Fruit fly (Drosophila melanogaster): ENCODE measurements around the gene CG6293.

Gene CG6293

dm6 chr3R:10263972-10264536 is 47.4 kb downstream of the CG6293 start, which contains the start of gene Nuak (continued):
- no peak for TF ChIP-seq ttk (GFP tag; IDR thresholded peaks at IDR 0.05)
- peak; percentile 61 for TF ChIP-seq sima (GFP tag; optimal IDR thresholded peaks at IDR 0.05)
- TF ChIP-seq CG30020 (tag; optimal IDR thresholded peaks at IDR 0.05), result peak; percentile 64
- TF ChIP-seq wdn (GFP tag; IDR thresholded peaks at IDR 0.05), result no peak
- no peak for TF ChIP-seq Awh (GFP tag; IDR thresholded peaks at IDR 0.05)
- no peak for TF ChIP-seq eve (GFP tag; optimal IDR thresholded peaks at IDR 0.05)
- peak in 1 of 2 experiments; percentile 77 for TF ChIP-seq Dfd (GFP tag; optimal IDR thresholded peaks at IDR 0.05)
- TF ChIP-seq Hr51 (GFP tag; optimal IDR thresholded peaks at IDR 0.05), result peak; percentile 77 to 93
- TF ChIP-seq Elba2 (GFP tag; optimal IDR thresholded peaks at IDR 0.05), result peak; percentile 97
- peak; percentile 72 for TF ChIP-seq CrebB (tag; optimal IDR thresholded peaks at IDR 0.05)
- TF ChIP-seq Mes4 (GFP tag; optimal IDR thresholded peaks at IDR 0.05), result peak; percentile 86
- no peak for TF ChIP-seq chm (GFP tag; IDR thresholded peaks at IDR 0.05)
- no peak for TF ChIP-seq CG14014 (GFP tag; IDR thresholded peaks at IDR 0.05)
- peak; percentile 74 for TF ChIP-seq CG1233 (GFP tag; optimal IDR thresholded peaks at IDR 0.05)
- peak; percentile 89 for TF ChIP-seq CG8089 (GFP tag; optimal IDR thresholded peaks at IDR 0.05)
- peak; percentile 71 for TF ChIP-seq CG12104 (GFP tag; optimal IDR thresholded peaks at IDR 0.05)
- TF ChIP-seq CG3065 (GFP tag; optimal IDR thresholded peaks at IDR 0.05), result peak; percentile 70
- peak; percentile 79 for TF ChIP-seq CG7987 (GFP tag; optimal IDR thresholded peaks at IDR 0.05)
- no peak for TF ChIP-seq so (GFP tag; IDR thresholded peaks at IDR 0.05)
- peak; percentile 95 for TF ChIP-seq pum (GFP tag; optimal IDR thresholded peaks at IDR 0.05)
- peak; percentile 94 for TF ChIP-seq chn (GFP tag; optimal IDR thresholded peaks at IDR 0.05)
- TF ChIP-seq CG6765 (GFP tag; optimal IDR thresholded peaks at IDR 0.05), result peak; percentile 54
- TF ChIP-seq B-H2 (GFP tag; optimal IDR thresholded peaks at IDR 0.05), result peak; percentile 91
- TF ChIP-seq CG4404 (GFP tag; IDR thresholded peaks at IDR 0.05), result no peak
- no peak for TF ChIP-seq CG14667 (GFP tag; IDR thresholded peaks at IDR 0.05)
- no peak for TF ChIP-seq esg (GFP tag; conservative IDR thresholded peaks at IDR 0.05)
- TF ChIP-seq CG12219 (GFP tag; optimal IDR thresholded peaks at IDR 0.05), result peak; percentile 70
- peak; percentile 21 for TF ChIP-seq bigmax (GFP tag; optimal IDR thresholded peaks at IDR 0.05)
- TF ChIP-seq CG17912 (GFP tag; optimal IDR thresholded peaks at IDR 0.05), result peak; percentile 70
- TF ChIP-seq hkb (optimal IDR thresholded peaks at IDR 0.05), result peak; percentile 84
- TF ChIP-seq hkb (GFP tag; IDR thresholded peaks at IDR 0.05), result no peak
- TF ChIP-seq CG12155 (GFP tag; optimal IDR thresholded peaks at IDR 0.05), result peak; percentile 92
- TF ChIP-seq CG10543 (GFP tag; optimal IDR thresholded peaks at IDR 0.05), result peak; percentile 89
- TF ChIP-seq Antp (GFP tag; optimal IDR thresholded peaks at IDR 0.05), result peak; percentile 99
- TF ChIP-seq kni (GFP tag; optimal IDR thresholded peaks at IDR 0.05), result peak; percentile 22
- TF ChIP-seq CG8388 (GFP tag; optimal IDR thresholded peaks at IDR 0.05), result peak; percentile 69
- TF ChIP-seq CG3726 (GFP tag; IDR thresholded peaks at IDR 0.05), result no peak
- TF ChIP-seq CG10147 (GFP tag; optimal IDR thresholded peaks at IDR 0.05), result peak; percentile 82
- peak; percentile 81 for TF ChIP-seq zen (tag; optimal IDR thresholded peaks at IDR 0.05)
- no peak for TF ChIP-seq CG32767 (GFP tag; IDR thresholded peaks at IDR 0.05)
- TF ChIP-seq scrt (GFP tag; optimal IDR thresholded peaks at IDR 0.05), result peak; percentile 41
- no peak for TF ChIP-seq mld (GFP tag; IDR thresholded peaks at IDR 0.05; ENCODE audit: partially characterized antibody)
- peak; percentile 87 for TF ChIP-seq Hr3 (GFP tag; optimal IDR thresholded peaks at IDR 0.05)
- peak; percentile 92 for TF ChIP-seq CG12659 (GFP tag; optimal IDR thresholded peaks at IDR 0.05)
- TF ChIP-seq odd (GFP tag; optimal IDR thresholded peaks at IDR 0.05), result no peak
- TF ChIP-seq CG16863 (GFP tag; optimal IDR thresholded peaks at IDR 0.05), result peak; percentile 87
- no peak for TF ChIP-seq ci (GFP tag; IDR thresholded peaks at IDR 0.05)
- peak; percentile 95 for TF ChIP-seq CG8944 (GFP tag; optimal IDR thresholded peaks at IDR 0.05)
- TF ChIP-seq knrl (GFP tag; IDR thresholded peaks at IDR 0.05; ENCODE audit: partially characterized antibody), result no peak
- TF ChIP-seq Atf6 (GFP tag; IDR thresholded peaks at IDR 0.05), result no peak
- peak; percentile 92 for TF ChIP-seq CG9727 (GFP tag; optimal IDR thresholded peaks at IDR 0.05)

Data from whole organism, embryonic.